Worm (Caenorhabditis elegans) whole organism, L3 larva: ENCODE results near the gene adm-4.

Source experiments
- R02D3.7 ChIP-seq: fragments of 150-350 bp; optimal IDR thresholded peaks from 2 replicates; lab custom pipeline; 2014; ENCODE audit warnings: missing biosample characterization, missing genetic modification characterization
- ZK546.5 ChIP-seq: sonication (generic microtip); optimal IDR thresholded peaks from 2 replicates; lab custom pipeline; 2017; ENCODE audit warnings: missing biosample characterization, missing genetic modification characterization
- aly-2 ChIP-seq: fragments of 150-350 bp; optimal IDR thresholded peaks from 2 replicates; lab custom pipeline; 2014; ENCODE audit warnings: missing biosample characterization, missing genetic modification characterization
- ama-1 ChIP-seq: fragments of 150-350 bp; optimal IDR thresholded peaks from 2 replicates; lab custom pipeline; 2018
- ceh-16 ChIP-seq: sonication (generic microtip); optimal IDR thresholded peaks from 2 replicates; lab custom pipeline; 2017; ENCODE audit warnings: missing biosample characterization, missing genetic modification characterization
- ceh-28 ChIP-seq: fragments of 150-350 bp; optimal IDR thresholded peaks from 2 replicates; lab custom pipeline; 2014; ENCODE audit warnings: missing biosample characterization, missing genetic modification reagents, missing genetic modification characterization
- ceh-82 ChIP-seq: fragments of 150-350 bp; optimal IDR thresholded peaks from 2 replicates; lab custom pipeline; 2014; ENCODE audit warnings: missing biosample characterization, missing genetic modification characterization
- ceh-9 ChIP-seq: sonication (generic microtip); optimal IDR thresholded peaks from 2 replicates; lab custom pipeline; 2018; ENCODE audit warnings: missing biosample characterization, missing genetic modification characterization
- daf-12 ChIP-seq: fragments of 150-350 bp; optimal IDR thresholded peaks from 2 replicates; lab custom pipeline; 2014; ENCODE audit warnings: missing biosample characterization, missing genetic modification reagents, missing genetic modification characterization
- egl-27 ChIP-seq: sonication (generic microtip); optimal IDR thresholded peaks from 4 replicates; lab custom pipeline; 2017; ENCODE audit warnings: missing biosample characterization, missing genetic modification reagents, missing genetic modification characterization
- egl-5 ChIP-seq: fragments of 150-350 bp; optimal IDR thresholded peaks from 2 replicates; lab custom pipeline; 2017; ENCODE audit warnings: missing biosample characterization, missing genetic modification reagents, missing genetic modification characterization, inconsistent platforms
- elt-1 ChIP-seq: fragments of 150-350 bp; optimal IDR thresholded peaks from 2 replicates; lab custom pipeline; 2014; ENCODE audit warnings: missing biosample characterization, missing genetic modification characterization
- elt-2 ChIP-seq: sonication (generic microtip); optimal IDR thresholded peaks from 2 replicates; lab custom pipeline; 2016; ENCODE audit warnings: missing genetic modification reagents, mild to moderate bottlenecking, missing genetic modification characterization, missing compliant biosample characterization
- elt-3 ChIP-seq, 3 experiments: fragments of 150-350 bp in 1 of 3; sonication (generic microtip) in 2 of 3; optimal IDR thresholded peaks; 2 replicates in 2 of 3; 4 replicates in 1 of 3; lab custom pipeline; 2014 to 2017; ENCODE audit warnings: missing biosample characterization in 3 of 3, missing genetic modification characterization in 3 of 3
- eor-1 ChIP-seq, 2 experiments: fragments of 150-350 bp; optimal IDR thresholded peaks; 2 replicates each; lab custom pipeline; 2014 to 2018; ENCODE audit warnings: missing biosample characterization in 2 of 2, missing genetic modification characterization in 2 of 2
- fkh-10 ChIP-seq: sonication (generic microtip); optimal IDR thresholded peaks from 2 replicates; lab custom pipeline; 2017; ENCODE audit warnings: missing biosample characterization, missing genetic modification reagents, missing genetic modification characterization
- fkh-2 ChIP-seq: fragments of 150-350 bp; optimal IDR thresholded peaks from 2 replicates; lab custom pipeline; 2014; ENCODE audit warnings: missing biosample characterization, missing genetic modification reagents, missing genetic modification characterization
- fos-1 ChIP-seq: fragments of 150-350 bp; optimal IDR thresholded peaks from 2 replicates; lab custom pipeline; 2014; ENCODE audit warnings: missing biosample characterization, missing genetic modification characterization
- hmg-11 ChIP-seq: sonication (generic microtip); optimal IDR thresholded peaks from 2 replicates; lab custom pipeline; 2016; ENCODE audit warnings: missing genetic modification characterization, missing compliant biosample characterization
- jun-1 ChIP-seq: fragments of 150-350 bp; optimal IDR thresholded peaks from 2 replicates; lab custom pipeline; 2014; ENCODE audit warnings: missing biosample characterization, missing genetic modification reagents, missing genetic modification characterization
- lin-15B ChIP-seq: fragments of 150-350 bp; optimal IDR thresholded peaks from 2 replicates; lab custom pipeline; 2014; ENCODE audit warnings: missing biosample characterization, missing genetic modification characterization
- lin-39 ChIP-seq: fragments of 150-350 bp; optimal IDR thresholded peaks from 2 replicates; lab custom pipeline; 2018; ENCODE audit warnings: missing biosample characterization, missing genetic modification reagents, missing genetic modification characterization
- lsy-12 ChIP-seq: sonication (generic microtip); optimal IDR thresholded peaks from 2 replicates; lab custom pipeline; 2016; ENCODE audit warnings: mild to moderate bottlenecking, missing genetic modification characterization, missing compliant biosample characterization
- mdl-1 ChIP-seq: fragments of 150-350 bp; optimal IDR thresholded peaks from 2 replicates; lab custom pipeline; 2014; ENCODE audit warnings: missing biosample characterization, missing genetic modification characterization
- mml-1 ChIP-seq: fragments of 150-350 bp; sonication (generic microtip); optimal IDR thresholded peaks from 3 replicates; lab custom pipeline; 2014; ENCODE audit warnings: missing biosample characterization, missing genetic modification characterization
- nfya-1 ChIP-seq: sonication (generic microtip); optimal IDR thresholded peaks from 2 replicates; lab custom pipeline; 2017; ENCODE audit warnings: missing genetic modification characterization, mild to moderate bottlenecking, missing compliant biosample characterization, antibody characterized with exemption, moderate library complexity; ENCODE audit not compliant: insufficient read depth
- nhr-11 ChIP-seq: fragments of 150-350 bp; optimal IDR thresholded peaks from 2 replicates; lab custom pipeline; 2014; ENCODE audit warnings: missing biosample characterization, missing genetic modification characterization
- nhr-12 ChIP-seq: fragments of 150-350 bp; optimal IDR thresholded peaks from 2 replicates; lab custom pipeline; 2014; ENCODE audit warnings: missing biosample characterization, missing genetic modification characterization
- nhr-23 ChIP-seq: fragments of 150-350 bp; optimal IDR thresholded peaks from 2 replicates; lab custom pipeline; 2014; ENCODE audit warnings: missing biosample characterization, missing genetic modification reagents, missing genetic modification characterization
- nhr-237 ChIP-seq: fragments of 150-350 bp; optimal IDR thresholded peaks from 2 replicates; lab custom pipeline; 2014; ENCODE audit warnings: missing biosample characterization, missing genetic modification characterization
- nhr-25 ChIP-seq: sonication (generic microtip); optimal IDR thresholded peaks from 2 replicates; lab custom pipeline; 2017; ENCODE audit warnings: missing biosample characterization, missing genetic modification characterization
- nhr-28 ChIP-seq: fragments of 150-350 bp; optimal IDR thresholded peaks from 2 replicates; lab custom pipeline; 2014; ENCODE audit warnings: missing biosample characterization, missing genetic modification characterization
- nhr-43 ChIP-seq: sonication (generic microtip); optimal IDR thresholded peaks from 2 replicates; lab custom pipeline; 2016; ENCODE audit warnings: mild to moderate bottlenecking, missing genetic modification characterization, missing compliant biosample characterization; ENCODE audit not compliant: poor library complexity, severe bottlenecking
- nhr-67 ChIP-seq: fragments of 150-350 bp; optimal IDR thresholded peaks from 2 replicates; lab custom pipeline; 2014; ENCODE audit warnings: missing biosample characterization, missing genetic modification characterization
- nhr-76 ChIP-seq: fragments of 150-350 bp; sonication (generic microtip); optimal IDR thresholded peaks from 5 replicates; lab custom pipeline; 2014; ENCODE audit warnings: missing biosample characterization, missing genetic modification characterization
- nhr-77 ChIP-seq: fragments of 150-350 bp; optimal IDR thresholded peaks from 2 replicates; lab custom pipeline; 2014; ENCODE audit warnings: missing biosample characterization, missing genetic modification characterization
- pha-4 ChIP-seq: fragments of 150-350 bp; optimal IDR thresholded peaks from 2 replicates; lab custom pipeline; 2014; ENCODE audit warnings: missing biosample characterization, missing genetic modification reagents, missing genetic modification characterization
- pqm-1 ChIP-seq: fragments of 150-350 bp; optimal IDR thresholded peaks from 2 replicates; lab custom pipeline; 2017; ENCODE audit warnings: missing biosample characterization, missing genetic modification characterization, inconsistent platforms
- sea-2 ChIP-seq: fragments of 150-350 bp; sonication (generic microtip); optimal IDR thresholded peaks from 4 replicates; lab custom pipeline; 2014; ENCODE audit warnings: missing biosample characterization, missing genetic modification reagents, missing genetic modification characterization
- skn-1 ChIP-seq: fragments of 150-350 bp; optimal IDR thresholded peaks from 2 replicates; lab custom pipeline; 2014; ENCODE audit warnings: missing biosample characterization, missing genetic modification characterization
- snpc-4 ChIP-seq: fragments of 150-350 bp; optimal IDR thresholded peaks from 2 replicates; lab custom pipeline; 2014; ENCODE audit warnings: missing biosample characterization, missing genetic modification characterization
- tbx-2 ChIP-seq: sonication (generic microtip); optimal IDR thresholded peaks from 2 replicates; lab custom pipeline; 2016; ENCODE audit warnings: mild to moderate bottlenecking, missing genetic modification characterization, missing compliant biosample characterization
- unc-39 ChIP-seq: sonication (generic microtip); optimal IDR thresholded peaks from 4 replicates; lab custom pipeline; 2017; ENCODE audit warnings: missing biosample characterization, missing genetic modification characterization
- unc-62 ChIP-seq: fragments of 150-350 bp; sonication (generic microtip); optimal IDR thresholded peaks from 4 replicates; lab custom pipeline; 2014; ENCODE audit warnings: missing biosample characterization, missing genetic modification reagents, missing genetic modification characterization
- zag-1 ChIP-seq: fragments of 150-350 bp; optimal IDR thresholded peaks from 2 replicates; lab custom pipeline; 2014; ENCODE audit warnings: missing biosample characterization, missing genetic modification characterization
- ztf-11 ChIP-seq: fragments of 150-350 bp; optimal IDR thresholded peaks from 2 replicates; lab custom pipeline; 2014; ENCODE audit warnings: missing biosample characterization, missing genetic modification characterization
- ztf-4 ChIP-seq: fragments of 150-350 bp; optimal IDR thresholded peaks from 2 replicates; lab custom pipeline; 2014; ENCODE audit warnings: missing biosample characterization, missing genetic modification characterization

The adm-4 gene

DNA sequence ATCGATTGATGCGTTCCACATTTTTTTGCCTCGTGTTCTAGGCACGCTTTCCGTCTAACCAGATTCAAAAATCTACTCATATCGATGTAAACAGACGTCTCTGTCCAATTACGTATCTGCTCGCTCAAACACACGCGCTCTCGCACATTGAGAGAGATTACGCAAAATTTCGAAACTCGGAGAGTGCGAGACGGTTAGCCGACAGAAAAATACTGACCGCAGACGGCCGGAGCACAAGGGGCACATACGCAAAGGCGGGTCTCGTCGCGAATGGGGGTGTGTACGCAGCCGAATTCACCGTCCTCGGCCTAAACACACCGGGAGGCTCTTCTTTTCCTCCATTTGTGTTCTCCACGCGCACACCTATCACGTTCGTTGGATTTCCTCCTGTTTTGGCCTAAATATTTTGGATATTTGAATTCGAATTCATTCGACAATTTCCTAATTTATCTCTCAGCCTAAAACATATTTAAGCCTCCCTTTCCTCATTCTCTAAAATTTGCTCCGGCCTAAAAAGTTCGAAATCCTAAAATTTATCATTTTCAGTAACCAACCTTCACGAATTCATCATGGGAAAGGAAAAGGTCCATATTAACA is 25.1 kb upstream of the adm-4 start, which contains the start of gene eef-1A.2:
TSS of gene eef-1A.2 (plus strand) at position 547 of the 597 bp plus-strand sequence.
- no peak for TF ChIP-seq nhr-76 (tag; lab: Kevin White, UChicago)
- TF ChIP-seq nhr-237 (tag; lab: Kevin White, UChicago), result no peak
- TF ChIP-seq mdl-1 (tag; lab: Kevin White, UChicago), result peak; percentile 95
- peak; percentile 99 for TF ChIP-seq pha-4 (tag; lab: Kevin White, UChicago)
- peak; percentile 61 for TF ChIP-seq nhr-43
- TF ChIP-seq fos-1, result peak; percentile 35
- peak; percentile 71 for TF ChIP-seq nhr-77 (tag; lab: Kevin White, UChicago)
- TF ChIP-seq fkh-10 (GFP tag; lab: Kevin White, UChicago), result peak; percentile 99
- peak; percentile 29 for TF ChIP-seq ceh-9
- peak; percentile 76 for TF ChIP-seq tbx-2 (tag; lab: Kevin White, UChicago)
- peak; percentile 51 for TF ChIP-seq ztf-4 (tag; lab: Kevin White, UChicago)
- peak; percentile 91 for TF ChIP-seq nhr-23 (tag; lab: Kevin White, UChicago)
- TF ChIP-seq sea-2 (GFP tag; lab: Kevin White, UChicago), result no peak
- no peak for TF ChIP-seq ztf-11 (tag; lab: Kevin White, UChicago)
- TF ChIP-seq nhr-28 (tag; lab: Kevin White, UChicago), result no peak
- TF ChIP-seq fkh-2, result peak; percentile 74
- no peak for TF ChIP-seq nhr-12 (tag; lab: Kevin White, UChicago)
- peak in 1 of 2 experiments; percentile 18 for TF ChIP-seq eor-1 (tag; optimal IDR thresholded peaks at IDR 0.05; lab: Kevin White, UChicago)
- TF ChIP-seq R02D3.7, result peak; percentile 79
- peak; percentile 78 for TF ChIP-seq snpc-4 (tag; lab: Kevin White, UChicago)
- peak; percentile 93 for TF ChIP-seq lin-15B (tag; lab: Kevin White, UChicago)
- TF ChIP-seq skn-1 (tag; lab: Kevin White, UChicago), result peak; percentile 89
- no peak for TF ChIP-seq mml-1 (tag; lab: Kevin White, UChicago)
- peak; percentile 92 for TF ChIP-seq lsy-12 (tag; lab: Kevin White, UChicago)
- no peak for TF ChIP-seq unc-39
- TF ChIP-seq daf-12 (tag; lab: Kevin White, UChicago), result no peak
- TF ChIP-seq pqm-1 (tag; lab: Kevin White, UChicago), result peak; percentile 84
- TF ChIP-seq nhr-25 (tag; lab: Kevin White, UChicago), result peak; percentile 93
- TF ChIP-seq ceh-16, result peak; percentile 49
- TF ChIP-seq nfya-1 (tag; lab: Kevin White, UChicago), result peak; percentile 98
- TF ChIP-seq ceh-28 (tag; lab: Kevin White, UChicago), result peak; percentile 98
- TF ChIP-seq lin-39 (tag; lab: Kevin White, UChicago), result peak; percentile 98
- peak; percentile 81 for TF ChIP-seq nhr-11 (tag; lab: Kevin White, UChicago)
- TF ChIP-seq aly-2 (tag; lab: Kevin White, UChicago), result no peak
- no peak for TF ChIP-seq nhr-67
- TF ChIP-seq egl-5 (tag; lab: Kevin White, UChicago), result peak; percentile 96
- peak; percentile 52 for TF ChIP-seq elt-1 (tag; lab: Kevin White, UChicago)
- peak; percentile 83 for TF ChIP-seq hmg-11 (tag; lab: Kevin White, UChicago)
- peak in 1 of 3 experiments; percentile 82 for TF ChIP-seq elt-3 (tag; optimal IDR thresholded peaks at IDR 0.05; lab: Kevin White, UChicago)
- peak; percentile 75 for TF ChIP-seq unc-62 (GFP tag; lab: Kevin White, UChicago)
- TF ChIP-seq jun-1 (tag; lab: Kevin White, UChicago), result peak; percentile 96
- TF ChIP-seq zag-1 (tag; lab: Kevin White, UChicago), result peak; percentile 43
- TF ChIP-seq ceh-82 (tag; lab: Kevin White, UChicago), result peak; percentile 29
- TF ChIP-seq egl-27 (tag; lab: Kevin White, UChicago), result peak; percentile 77
- TF ChIP-seq elt-2 (tag; lab: Kevin White, UChicago), result peak; percentile 86
- peak; percentile 12 for TF ChIP-seq ZK546.5 (tag; lab: Kevin White, UChicago)
- peak; percentile 70 for TF ChIP-seq ama-1 (lab: Kevin White, UChicago)
- TF ChIP-seq, all 47 proteins: peak for 36
